Fruit fly (Drosophila melanogaster): Measurements from ENCODE around the gene jdp.

Gene jdp

DNA sequence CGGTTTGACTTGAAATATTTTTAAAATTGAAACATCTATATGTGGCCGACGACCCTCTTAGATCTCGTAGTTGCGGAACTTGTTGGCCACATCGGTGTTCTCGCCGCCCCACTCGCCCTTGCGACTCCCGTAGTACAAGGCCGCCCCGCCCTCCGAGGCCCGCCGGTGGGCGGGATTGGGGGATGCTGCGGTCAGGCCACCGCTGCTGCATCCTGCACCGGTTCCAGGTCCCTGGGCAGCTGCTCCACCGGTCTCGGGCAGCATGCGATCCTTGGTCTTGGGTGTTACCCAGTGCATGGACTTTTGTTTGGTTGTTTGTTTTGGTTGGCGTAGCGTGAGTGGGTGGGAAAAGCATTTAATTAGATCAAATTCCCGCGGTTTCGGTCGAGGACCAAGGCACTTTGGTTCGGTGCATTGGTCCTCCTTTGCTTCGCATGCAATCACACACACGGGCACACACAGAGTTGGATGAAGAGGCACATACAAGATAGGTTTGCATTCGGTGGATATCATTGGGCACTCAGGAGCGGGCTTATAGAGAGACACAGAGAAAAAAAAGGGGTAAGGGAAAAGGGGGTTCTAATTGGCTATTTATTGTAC, 8.5 kb downstream of the jdp start:
- TF ChIP-seq CG8159 (tag; optimal IDR thresholded peaks at IDR 0.05) (no peak), gl (tag; optimal IDR thresholded peaks at IDR 0.05) (no peak), D1 (tag; optimal IDR thresholded peaks at IDR 0.05) (no peak), CG32121 (GFP tag; IDR thresholded peaks at IDR 0.05) (no peak), fd96Ca (GFP tag; IDR thresholded peaks at IDR 0.05) (no peak), CG13204 (GFP tag; optimal IDR thresholded peaks at IDR 0.05) (no peak), EcR (GFP tag; optimal IDR thresholded peaks at IDR 0.05) (no peak), CG17806 (tag; optimal IDR thresholded peaks at IDR 0.05) (no peak)

DNA sequence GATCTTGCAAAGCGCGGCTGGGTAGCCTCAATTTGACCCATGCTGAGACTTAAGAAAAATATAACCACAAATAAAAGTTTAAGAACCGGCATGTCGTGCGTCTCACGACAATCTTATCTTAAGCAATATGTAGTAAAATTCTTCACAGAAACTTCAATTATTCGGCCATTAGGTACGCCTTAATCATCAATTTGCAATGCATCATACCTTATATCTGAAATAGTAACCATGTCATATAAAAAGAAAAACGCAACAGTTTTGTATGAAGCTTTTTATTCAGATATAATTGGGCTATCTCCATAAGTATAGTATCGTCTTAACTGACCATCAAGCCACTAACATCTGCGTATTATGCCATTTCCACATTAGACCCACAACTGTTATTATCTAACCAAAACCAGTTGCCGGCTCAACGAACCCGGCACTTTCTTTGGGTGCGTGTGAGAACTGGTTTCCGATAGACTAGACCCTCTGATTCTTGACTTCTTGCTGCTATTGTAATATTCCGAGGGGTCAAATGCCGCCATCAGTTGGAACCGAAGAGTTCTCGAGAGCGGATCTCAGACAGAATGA, 12.5 kb downstream of the jdp start, which contains the start of the genes CG31524 and CG9698:
Gene CG31524, minus strand, starts transcription at position 101 of the 573 bp plus-strand sequence.
Gene CG9698, plus strand, starts transcription at position 523 of the 573 bp plus-strand sequence.
- no peak for TF ChIP-seq CG8301 (tag; optimal IDR thresholded peaks at IDR 0.05)
- TF ChIP-seq CG32121 (GFP tag; IDR thresholded peaks at IDR 0.05), result no peak
- TF ChIP-seq CG14655 (GFP tag; optimal IDR thresholded peaks at IDR 0.05), result no peak
- TF ChIP-seq CG4496 (GFP tag; IDR thresholded peaks at IDR 0.05), result no peak
- no peak for TF ChIP-seq CG15710 (tag; optimal IDR thresholded peaks at IDR 0.05)
- TF ChIP-seq CG12605 (GFP tag; IDR thresholded peaks at IDR 0.05), result no peak
- no peak for TF ChIP-seq CG10348 (GFP tag; IDR thresholded peaks at IDR 0.05)
- no peak for TF ChIP-seq CG17806 (tag; optimal IDR thresholded peaks at IDR 0.05)
- TF ChIP-seq Snoo (tag; optimal IDR thresholded peaks at IDR 0.05), result no peak
- no peak for TF ChIP-seq CG34367 (tag; optimal IDR thresholded peaks at IDR 0.05)
- no peak for TF ChIP-seq fd96Ca (GFP tag; IDR thresholded peaks at IDR 0.05)
- no peak for TF ChIP-seq CG13204 (GFP tag; optimal IDR thresholded peaks at IDR 0.05)
- TF ChIP-seq CG8159 (tag; optimal IDR thresholded peaks at IDR 0.05), result no peak
- TF ChIP-seq Pif1B (GFP tag; optimal IDR thresholded peaks at IDR 0.05), result no peak
- TF ChIP-seq D1 (tag; optimal IDR thresholded peaks at IDR 0.05), result no peak
- TF ChIP-seq rn (GFP tag; IDR thresholded peaks at IDR 0.05), result no peak
- TF ChIP-seq gl (tag; optimal IDR thresholded peaks at IDR 0.05), result no peak
- no peak for TF ChIP-seq Ets98B (GFP tag; IDR thresholded peaks at IDR 0.05)
- no peak for TF ChIP-seq EcR (GFP tag; optimal IDR thresholded peaks at IDR 0.05)
- TF ChIP-seq CG9948 (tag; optimal IDR thresholded peaks at IDR 0.05), result no peak

DNA sequence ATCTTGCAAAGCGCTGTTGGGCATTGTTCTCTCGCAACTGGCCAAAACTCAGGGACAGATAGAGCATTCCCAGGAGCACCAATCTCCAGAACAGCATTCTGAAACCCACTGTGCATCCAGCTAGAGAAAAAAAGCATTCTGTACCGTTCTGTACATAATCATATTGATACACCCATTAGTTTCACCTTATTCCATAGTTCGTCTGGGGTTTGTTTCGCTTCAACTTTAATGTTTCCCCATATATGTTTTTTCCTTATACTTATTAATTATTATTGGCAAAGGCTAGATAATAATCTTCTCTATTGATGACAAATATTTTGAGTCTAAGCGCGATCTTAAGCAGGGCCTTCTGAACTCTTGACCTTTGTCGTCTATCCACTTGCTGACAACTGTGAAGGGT, 14.7 kb downstream of the jdp start, which contains the start of gene PH4alphaNE2:
Gene PH4alphaNE2, minus strand, starts transcription at position 101 of the 400 bp plus-strand sequence.
- TF ChIP-seq fd96Ca (GFP tag; IDR thresholded peaks at IDR 0.05), result no peak

DNA sequence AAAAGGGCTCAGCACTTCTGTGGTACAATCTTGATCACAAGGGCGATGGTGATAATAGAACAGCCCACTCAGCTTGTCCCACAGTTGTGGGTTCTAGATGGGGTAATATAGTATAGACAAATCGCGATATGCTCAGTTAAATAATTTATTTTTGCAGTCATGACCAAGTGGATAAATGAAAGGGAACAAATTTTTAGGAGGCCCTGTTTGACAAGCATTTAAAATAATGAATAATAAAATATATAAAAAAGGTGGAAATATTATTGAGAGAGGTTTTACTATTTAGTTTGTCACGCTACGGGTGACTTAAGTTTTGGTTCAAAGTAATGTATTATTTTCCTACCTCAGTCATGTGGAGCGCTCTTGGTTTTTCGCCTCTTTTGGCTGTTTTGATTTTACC, 19.1 kb downstream of the jdp start, which contains the start of gene CG34041:
Gene CG34041, plus strand, starts transcription at position 301 of the 400 bp plus-strand sequence.
- TF ChIP-seq CG8159 (tag; optimal IDR thresholded peaks at IDR 0.05) (no peak), CG4496 (GFP tag; IDR thresholded peaks at IDR 0.05) (no peak), Pif1A (GFP tag; optimal IDR thresholded peaks at IDR 0.05) (no peak), CG10348 (GFP tag; IDR thresholded peaks at IDR 0.05) (no peak), CG32121 (GFP tag; IDR thresholded peaks at IDR 0.05) (no peak), CG13204 (GFP tag; optimal IDR thresholded peaks at IDR 0.05) (no peak), D1 (tag; optimal IDR thresholded peaks at IDR 0.05) (no peak), CG8301 (tag; optimal IDR thresholded peaks at IDR 0.05) (no peak), CG17806 (tag; optimal IDR thresholded peaks at IDR 0.05) (no peak), CG12605 (GFP tag; IDR thresholded peaks at IDR 0.05) (no peak), rn (GFP tag; IDR thresholded peaks at IDR 0.05) (no peak), Ets98B (GFP tag; IDR thresholded peaks at IDR 0.05) (no peak), fd96Ca (GFP tag; IDR thresholded peaks at IDR 0.05) (no peak), CG14655 (GFP tag; optimal IDR thresholded peaks at IDR 0.05) (no peak), Pif1B (GFP tag; optimal IDR thresholded peaks at IDR 0.05) (no peak), CG15710 (tag; optimal IDR thresholded peaks at IDR 0.05) (no peak), Snoo (tag; optimal IDR thresholded peaks at IDR 0.05) (no peak), CG34367 (tag; optimal IDR thresholded peaks at IDR 0.05) (no peak), gl (tag; optimal IDR thresholded peaks at IDR 0.05) (no peak)

DNA sequence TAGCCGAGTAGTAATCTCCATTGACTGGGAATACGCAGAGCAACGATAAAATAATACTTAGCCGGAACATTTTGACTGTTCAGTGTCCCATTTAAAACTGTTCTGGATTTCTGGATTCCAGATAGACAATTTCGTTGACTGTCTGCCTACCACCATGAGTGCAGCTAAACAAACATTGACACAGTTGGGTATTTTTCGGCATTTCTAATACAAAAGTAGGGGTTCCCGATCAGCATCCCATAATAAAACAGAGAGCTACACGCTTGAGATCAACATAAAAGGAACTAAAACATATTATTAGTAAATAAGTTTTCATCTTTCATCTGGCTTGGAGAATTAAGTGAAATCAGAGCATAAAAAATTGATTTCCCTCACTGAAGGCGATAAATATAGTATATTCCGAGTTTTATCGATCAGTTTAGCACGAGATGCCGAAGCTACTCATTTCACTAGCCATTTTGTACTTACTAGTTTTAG, 21.2 kb downstream of the jdp start, which contains the start of the genes PH4alphaSG1 and CG15539:
Gene PH4alphaSG1, minus strand, starts transcription at position 101 of the 477 bp plus-strand sequence.
Gene CG15539, plus strand, starts transcription at position 427 of the 477 bp plus-strand sequence.
- TF ChIP-seq Snoo (tag; optimal IDR thresholded peaks at IDR 0.05) (no peak), CG9948 (tag; optimal IDR thresholded peaks at IDR 0.05) (no peak), D1 (tag; optimal IDR thresholded peaks at IDR 0.05) (no peak), CG4496 (GFP tag; IDR thresholded peaks at IDR 0.05) (no peak), CG12605 (GFP tag; IDR thresholded peaks at IDR 0.05) (no peak), gl (tag; optimal IDR thresholded peaks at IDR 0.05) (no peak)

DNA sequence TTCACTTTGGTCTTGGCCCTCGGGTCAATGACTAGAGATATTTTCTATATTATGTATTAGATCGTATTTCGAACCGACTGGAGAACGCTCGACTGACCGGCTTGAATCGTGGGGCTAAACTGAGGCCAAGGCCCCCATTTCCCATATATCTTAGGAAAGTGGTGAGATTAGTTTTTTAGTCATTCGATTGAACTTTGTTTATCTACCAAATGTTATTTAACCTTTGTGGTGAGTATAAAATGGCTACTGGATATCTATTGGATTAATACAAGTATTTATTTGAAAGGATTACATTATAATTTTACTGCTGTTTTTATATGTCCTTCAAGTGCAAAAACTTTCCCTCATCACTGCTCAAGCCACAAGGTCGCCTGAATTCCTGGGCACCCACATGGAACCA, 23.4 kb downstream of the jdp start, which contains the start of gene CG31371:
Gene CG31371, minus strand, starts transcription at position 101 of the 400 bp plus-strand sequence.
- TF ChIP-seq fd96Ca (GFP tag; IDR thresholded peaks at IDR 0.05) (no peak), CG8301 (tag; optimal IDR thresholded peaks at IDR 0.05) (no peak), Pif1A (GFP tag; optimal IDR thresholded peaks at IDR 0.05) (no peak), gl (tag; optimal IDR thresholded peaks at IDR 0.05) (no peak), CG10348 (GFP tag; IDR thresholded peaks at IDR 0.05) (no peak), CG8159 (tag; optimal IDR thresholded peaks at IDR 0.05) (no peak), D1 (tag; optimal IDR thresholded peaks at IDR 0.05) (no peak), Snoo (tag; optimal IDR thresholded peaks at IDR 0.05) (no peak), Pif1B (GFP tag; optimal IDR thresholded peaks at IDR 0.05) (no peak)
